Worm (Caenorhabditis elegans) whole organism, L4 larva: ENCODE data around the gene F42F12.4.

ENCODE experiments used
- F37D6.2 ChIP-seq: sonication (generic microtip); optimal IDR thresholded peaks from 2 replicates; lab custom pipeline; 2016; ENCODE audit warnings: mild to moderate bottlenecking, missing genetic modification characterization, missing compliant biosample characterization
- F44E2.7 ChIP-seq: fragments of 200-800 bp; sonication (Bioruptor generic); IDR thresholded peaks from 2 replicates; pipeline ENCODE4 v2.1.2; 2022; ENCODE audit warnings: missing genetic modification characterization, missing compliant biosample characterization
- Y105C5A.15 ChIP-seq: fragments of 200-800 bp; sonication (Bioruptor generic); IDR thresholded peaks from 2 replicates; pipeline ENCODE4 v1.3.6; 2022; ENCODE audit warnings: missing genetic modification characterization, missing compliant biosample characterization
- Y48G9A.11 ChIP-seq: fragments of 200-800 bp; sonication (Bioruptor generic); IDR thresholded peaks from 2 replicates; pipeline ENCODE4 v1.3.6; 2022; ENCODE audit warnings: missing genetic modification reagents, missing genetic modification characterization, missing compliant biosample characterization
- Y75B8A.6 ChIP-seq: fragments of 200-800 bp; sonication (Bioruptor generic); IDR thresholded peaks from 2 replicates; pipeline ENCODE4 v1.3.6; 2022; ENCODE audit warnings: missing genetic modification reagents, missing genetic modification characterization, missing compliant biosample characterization
- ZK546.5 ChIP-seq, 2 experiments: sonication (generic microtip); optimal IDR thresholded peaks; 2 replicates each; lab custom pipeline; 2017; ENCODE audit warnings: missing biosample characterization in 2 of 2, missing genetic modification characterization in 2 of 2
- aha-1 ChIP-seq: fragments of 150-350 bp; peaks from one replicate; lab custom pipeline; 2014; ENCODE audit warnings: missing biosample characterization, missing genetic modification characterization
- ama-1 ChIP-seq: fragments of 150-350 bp; optimal IDR thresholded peaks from 2 replicates; lab custom pipeline; 2014; ENCODE audit warnings: inconsistent platforms, mixed read lengths
- ceh-32 ChIP-seq: sonication (generic microtip); optimal IDR thresholded peaks from 2 replicates; lab custom pipeline; 2016; ENCODE audit warnings: mild to moderate bottlenecking, missing genetic modification characterization, missing compliant biosample characterization; ENCODE audit not compliant: poor library complexity
- ces-1 ChIP-seq: fragments of 150-350 bp; sonication (generic microtip); optimal IDR thresholded peaks from 4 replicates; lab custom pipeline; 2014; ENCODE audit warnings: missing biosample characterization, missing genetic modification reagents, missing genetic modification characterization
- cey-2 ChIP-seq: sonication (generic microtip); optimal IDR thresholded peaks from 3 replicates; lab custom pipeline; 2017; ENCODE audit warnings: missing genetic modification characterization, mild to moderate bottlenecking, missing compliant biosample characterization, antibody characterized with exemption, borderline replicate concordance; ENCODE audit not compliant: insufficient read depth
- daf-12 ChIP-seq: fragments of 150-350 bp; optimal IDR thresholded peaks from 2 replicates; lab custom pipeline; 2014; ENCODE audit warnings: missing biosample characterization, missing genetic modification reagents, missing genetic modification characterization
- daf-8 ChIP-seq: fragments of 200-800 bp; sonication (Bioruptor generic); IDR thresholded peaks from 2 replicates; pipeline ENCODE4 v1.3.6; 2022; ENCODE audit warnings: missing genetic modification characterization, missing compliant biosample characterization
- dmd-9 ChIP-seq: fragments of 200-800 bp; sonication (Bioruptor generic); IDR thresholded peaks from 2 replicates; pipeline ENCODE4 v1.3.6; 2022; ENCODE audit warnings: missing genetic modification reagents, missing genetic modification characterization, missing compliant biosample characterization
- dpl-1 ChIP-seq: fragments of 150-350 bp; optimal IDR thresholded peaks from 2 replicates; lab custom pipeline; 2014; ENCODE audit warnings: missing biosample characterization, missing genetic modification reagents, missing genetic modification characterization
- duxl-1 ChIP-seq: sonication (generic microtip); optimal IDR thresholded peaks from 2 replicates; lab custom pipeline; 2016; ENCODE audit warnings: mild to moderate bottlenecking, missing genetic modification characterization, moderate library complexity, missing compliant biosample characterization; ENCODE audit not compliant: poor library complexity
- egl-43 ChIP-seq: fragments of 200-800 bp; sonication (Bioruptor generic); IDR thresholded peaks from 2 replicates; pipeline ENCODE4 v1.3.6; 2022; ENCODE audit warnings: missing genetic modification reagents, missing genetic modification characterization, missing compliant biosample characterization
- fkh-10 ChIP-seq: fragments of 150-350 bp; optimal IDR thresholded peaks from 2 replicates; lab custom pipeline; 2014; ENCODE audit warnings: missing biosample characterization, missing genetic modification reagents, missing genetic modification characterization
- fos-1 ChIP-seq: fragments of 150-350 bp; optimal IDR thresholded peaks from 2 replicates; lab custom pipeline; 2014; ENCODE audit warnings: missing biosample characterization, missing genetic modification characterization
- gei-8 ChIP-seq: fragments of 200-800 bp; sonication (Bioruptor generic); optimal IDR thresholded peaks from 2 replicates; lab custom pipeline; 2018; ENCODE audit warnings: mild to moderate bottlenecking, missing genetic modification characterization, missing compliant biosample characterization
- hlh-11 ChIP-seq: fragments of 200-800 bp; sonication (Bioruptor generic); optimal IDR thresholded peaks from 2 replicates; lab custom pipeline; 2018; ENCODE audit warnings: mild to moderate bottlenecking, missing genetic modification characterization, missing compliant biosample characterization
- lin-1 ChIP-seq: fragments of 200-800 bp; sonication (Bioruptor generic); IDR thresholded peaks from 2 replicates; pipeline ENCODE4 v1.3.6; 2022; ENCODE audit warnings: missing genetic modification reagents, missing genetic modification characterization, missing compliant biosample characterization
- lin-13 ChIP-seq: fragments of 150-350 bp; optimal IDR thresholded peaks from 2 replicates; lab custom pipeline; 2014; ENCODE audit warnings: missing biosample characterization, missing genetic modification reagents, missing genetic modification characterization
- lin-15B ChIP-seq: fragments of 150-350 bp; sonication (generic microtip); optimal IDR thresholded peaks from 3 replicates; lab custom pipeline; 2014; ENCODE audit warnings: missing biosample characterization, missing genetic modification characterization
- lin-39 ChIP-seq: fragments of 150-350 bp; optimal IDR thresholded peaks from 2 replicates; lab custom pipeline; 2014; ENCODE audit warnings: missing biosample characterization, missing genetic modification reagents, missing genetic modification characterization
- lir-3 ChIP-seq: sonication (generic microtip); optimal IDR thresholded peaks from 2 replicates; lab custom pipeline; 2016; ENCODE audit warnings: mild to moderate bottlenecking, missing genetic modification characterization, missing compliant biosample characterization
- mdl-1 ChIP-seq, 2 experiments: fragments of 150-350 bp in 1 of 2; sonication (generic microtip) in 1 of 2; optimal IDR thresholded peaks; 2 replicates each; lab custom pipeline; 2014 to 2017; ENCODE audit warnings: missing biosample characterization in 2 of 2, missing genetic modification characterization in 2 of 2
- mdt-29 ChIP-seq: fragments of 200-800 bp; sonication (Bioruptor generic); IDR thresholded peaks from 2 replicates; pipeline ENCODE4 v1.3.6; 2022; ENCODE audit warnings: missing genetic modification reagents, missing genetic modification characterization, missing compliant biosample characterization
- mes-2 ChIP-seq: sonication (generic microtip); optimal IDR thresholded peaks from 2 replicates; lab custom pipeline; 2016; ENCODE audit warnings: missing genotype, mild to moderate bottlenecking, missing genetic modification characterization, missing compliant biosample characterization; ENCODE audit not compliant: poor library complexity, severe bottlenecking
- mxl-2 ChIP-seq: fragments of 200-800 bp; sonication (Bioruptor generic); conservative IDR thresholded peaks from 2 replicates; pipeline ENCODE4 v1.3.6; 2022; ENCODE audit warnings: missing genetic modification reagents, missing genetic modification characterization, missing compliant biosample characterization
- nhr-102 ChIP-seq: sonication (generic microtip); optimal IDR thresholded peaks from 2 replicates; lab custom pipeline; 2016; ENCODE audit warnings: mild to moderate bottlenecking, missing genetic modification characterization, moderate library complexity, missing compliant biosample characterization
- nhr-11 ChIP-seq: fragments of 150-350 bp; optimal IDR thresholded peaks from 2 replicates; lab custom pipeline; 2014; ENCODE audit warnings: missing biosample characterization, missing genetic modification characterization
- nhr-237 ChIP-seq: sonication (generic microtip); optimal IDR thresholded peaks from 2 replicates; lab custom pipeline; 2017; ENCODE audit warnings: missing biosample characterization, missing genetic modification characterization
- nhr-41 ChIP-seq: fragments of 200-800 bp; sonication (Bioruptor generic); IDR thresholded peaks from 2 replicates; pipeline ENCODE4 v1.3.6; 2022; ENCODE audit warnings: missing genetic modification reagents, missing genetic modification characterization, missing compliant biosample characterization
- nhr-6 ChIP-seq: fragments of 150-350 bp; optimal IDR thresholded peaks from 2 replicates; lab custom pipeline; 2014; ENCODE audit warnings: missing biosample characterization, missing genetic modification characterization
- nhr-76 ChIP-seq: fragments of 150-350 bp; optimal IDR thresholded peaks from 2 replicates; lab custom pipeline; 2014; ENCODE audit warnings: missing biosample characterization, missing genetic modification characterization
- nhr-77 ChIP-seq: fragments of 150-350 bp; optimal IDR thresholded peaks from 2 replicates; lab custom pipeline; 2014; ENCODE audit warnings: missing biosample characterization, missing genetic modification characterization
- pha-4 ChIP-seq, 2 experiments: fragments of 150-350 bp in 1 of 2; fragments of 200-800 bp in 1 of 2; sonication (Bioruptor generic) in 1 of 2; IDR thresholded peaks in 1 of 2; optimal IDR thresholded peaks in 1 of 2; 2 replicates each; pipeline versions ENCODE4 v1.3.6 to Lab custom; 2014 to 2022; ENCODE audit warnings: missing genetic modification characterization in 2 of 2, missing genetic modification reagents in 2 of 2, missing biosample characterization in 1 of 2, missing compliant biosample characterization in 1 of 2
- php-3 ChIP-seq: fragments of 200-800 bp; sonication (Bioruptor generic); IDR thresholded peaks from 2 replicates; pipeline ENCODE4 v1.3.6; 2022; ENCODE audit warnings: missing genetic modification reagents, missing genetic modification characterization, missing compliant biosample characterization
- sdz-12 ChIP-seq: fragments of 200-800 bp; sonication (Bioruptor generic); optimal IDR thresholded peaks from 2 replicates; lab custom pipeline; 2018; ENCODE audit warnings: mild to moderate bottlenecking, missing genetic modification characterization, missing compliant biosample characterization
- set-16 ChIP-seq: fragments of 200-800 bp; sonication (Bioruptor generic); IDR thresholded peaks from 2 replicates; pipeline ENCODE4 v1.3.6; 2022; ENCODE audit warnings: missing genetic modification reagents, missing genetic modification characterization, missing compliant biosample characterization
- snpc-1.2 ChIP-seq: fragments of 200-800 bp; sonication (Bioruptor generic); IDR thresholded peaks from 2 replicates; pipeline ENCODE4 v1.3.6; 2022; ENCODE audit warnings: missing genetic modification reagents, missing genetic modification characterization, missing compliant biosample characterization
- spr-3 ChIP-seq: fragments of 200-800 bp; sonication (Bioruptor generic); optimal IDR thresholded peaks from 2 replicates; lab custom pipeline; 2018; ENCODE audit warnings: mild to moderate bottlenecking, missing genetic modification characterization, missing compliant biosample characterization
- unc-130 ChIP-seq: sonication (generic microtip); optimal IDR thresholded peaks from 2 replicates; lab custom pipeline; 2016; ENCODE audit warnings: missing genetic modification reagents, missing genetic modification characterization, missing compliant biosample characterization
- unc-39 ChIP-seq: sonication (generic microtip); optimal IDR thresholded peaks from 2 replicates; lab custom pipeline; 2017; ENCODE audit warnings: missing biosample characterization, missing genetic modification characterization
- unc-62 ChIP-seq, 3 experiments: fragments of 150-350 bp in 1 of 3; sonication (generic microtip); optimal IDR thresholded peaks in 2 of 3; peaks in 1 of 3; 1 replicate in 1 of 3; 2 replicates in 2 of 3; lab custom pipeline; 2014 to 2017; ENCODE audit warnings: missing biosample characterization in 3 of 3, missing genetic modification characterization in 3 of 3, missing genetic modification reagents in 3 of 3, missing genotype in 1 of 3
- zag-1 ChIP-seq: fragments of 150-350 bp; optimal IDR thresholded peaks from 2 replicates; lab custom pipeline; 2014; ENCODE audit warnings: missing biosample characterization, missing genetic modification characterization
- zfp-2 ChIP-seq: sonication (generic microtip); optimal IDR thresholded peaks from 2 replicates; lab custom pipeline; 2016; ENCODE audit warnings: mild to moderate bottlenecking, missing genetic modification characterization, missing compliant biosample characterization
- zfp-3 ChIP-seq: fragments of 200-800 bp; sonication (Bioruptor generic); conservative IDR thresholded peaks from 2 replicates; pipeline ENCODE4 v1.3.6; 2022; ENCODE audit warnings: missing genetic modification reagents, missing genetic modification characterization, missing compliant biosample characterization
- zip-11 ChIP-seq: fragments of 200-800 bp; sonication (Bioruptor generic); IDR thresholded peaks from 2 replicates; pipeline ENCODE4 v1.3.6; 2022; ENCODE audit warnings: missing genetic modification characterization, missing compliant biosample characterization
- ztf-11 ChIP-seq: fragments of 150-350 bp; optimal IDR thresholded peaks from 2 replicates; lab custom pipeline; 2014; ENCODE audit warnings: missing biosample characterization, missing genetic modification characterization

F42F12.4 gene

DNA sequence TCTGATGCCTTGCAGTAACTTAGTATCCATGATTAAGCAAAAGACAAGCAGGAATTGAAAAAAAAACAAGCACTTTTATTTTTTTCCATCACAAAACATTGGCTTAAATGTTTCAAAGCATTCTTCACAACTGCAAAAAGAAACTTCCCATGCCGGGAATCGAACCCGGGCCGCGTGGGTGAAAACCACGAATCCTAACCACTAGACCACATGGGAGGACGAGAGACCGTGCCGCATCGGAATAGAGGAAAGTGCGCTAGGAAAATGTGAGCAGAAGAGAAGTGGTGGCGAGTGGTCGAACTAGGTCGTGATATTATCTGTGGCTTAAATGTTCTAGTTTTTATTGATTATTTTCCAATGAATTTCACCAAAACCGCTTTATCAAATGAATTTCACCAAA is 14.8 kb upstream of the F42F12.4 start (continued):
- TF ChIP-seq lin-39 (tag; lab: Kevin White, UChicago) (no peak), nhr-102 (tag; lab: Kevin White, UChicago) (no peak), php-3 (GFP tag; lab: Robert Waterston, UW) (peak; percentile 65; the same call in 1 of the 2 replicates), ztf-11 (no peak), set-16 (GFP tag; lab: Robert Waterston, UW) (no peak), nhr-6 (tag; lab: Kevin White, UChicago) (no peak), zfp-3 (GFP tag; lab: Robert Waterston, UW) (no peak), gei-8 (GFP tag; lab: Kevin White, UChicago) (peak; percentile 0), ama-1 (lab: Kevin White, UChicago) (no peak), lin-15B (tag; lab: Kevin White, UChicago) (no peak), sdz-12 (GFP tag; lab: Kevin White, UChicago) (no peak), hlh-11 (tag; lab: Kevin White, UChicago) (peak; percentile 53), lin-13 (GFP tag; lab: Kevin White, UChicago) (peak; percentile 13), fkh-10 (GFP tag; lab: Kevin White, UChicago) (no peak), aha-1 (peak; percentile 94), mxl-2 (GFP tag; lab: Robert Waterston, UW) (no peak), ceh-32 (tag; lab: Kevin White, UChicago) (no peak), lin-1 (GFP tag; lab: Robert Waterston, UW) (peak; percentile 53; the same call in 1 of the 2 replicates), fos-1 (tag; lab: Kevin White, UChicago) (no peak), daf-8 (GFP tag; lab: Robert Waterston, UW) (no peak), unc-39 (no peak), snpc-1.2 (peak; percentile 84), egl-43 (peak; percentile 82), nhr-11 (tag; lab: Kevin White, UChicago) (no peak), zfp-2 (tag; lab: Kevin White, UChicago) (no peak), Y48G9A.11 (GFP tag; lab: Robert Waterston, UW) (peak; percentile 43; the same call in 1 of the 2 replicates), daf-12 (no peak), spr-3 (GFP tag; lab: Kevin White, UChicago) (no peak), F37D6.2 (tag; lab: Kevin White, UChicago) (no peak), zag-1 (tag; lab: Kevin White, UChicago) (no peak), ces-1 (GFP tag; lab: Kevin White, UChicago) (no peak), nhr-41 (GFP tag; lab: Robert Waterston, UW) (peak; percentile 82; the same call in 1 of the 2 replicates), nhr-76 (no peak), duxl-1 (peak; percentile 81), Y105C5A.15 (GFP tag; lab: Robert Waterston, UW) (0 out of 2 replicates have a peak, but pooled peaks have one; percentile 55), Y75B8A.6 (GFP tag; lab: Robert Waterston, UW) (no peak), dpl-1 (GFP tag; lab: Kevin White, UChicago) (no peak), dmd-9 (GFP tag; lab: Robert Waterston, UW) (peak; percentile 60; the same call in 1 of the 2 replicates), lir-3 (tag; lab: Kevin White, UChicago) (no peak), zip-11 (GFP tag; lab: Robert Waterston, UW) (no peak), mdl-1 (tag; optimal IDR thresholded peaks at IDR 0.05; lab: Kevin White, UChicago) (peak in 1 of 2 experiments; percentile 72), unc-62 (GFP tag; optimal IDR thresholded peaks at IDR 0.05 in 1 of 2; lab: Kevin White, UChicago) (no peak), unc-62 (tag; optimal IDR thresholded peaks at IDR 0.05; lab: Kevin White, UChicago) (no peak), cey-2 (no peak), mdt-29 (no peak), nhr-77 (tag; lab: Kevin White, UChicago) (peak; percentile 64), pha-4 (GFP tag; IDR thresholded peaks at IDR 0.05; lab: Robert Waterston, UW) (no peak), pha-4 (tag; optimal IDR thresholded peaks at IDR 0.05; lab: Kevin White, UChicago) (no peak), unc-130 (GFP tag; lab: Kevin White, UChicago) (no peak), nhr-237 (no peak), F44E2.7 (GFP tag; lab: Robert Waterston, UW) (no peak), mes-2 (peak; percentile 81), ZK546.5 (tag; optimal IDR thresholded peaks at IDR 0.05; lab: Kevin White, UChicago) (no peak)
